Fruit fly (Drosophila melanogaster): Measurements from ENCODE around the gene Uch.

The Uch gene

DNA sequence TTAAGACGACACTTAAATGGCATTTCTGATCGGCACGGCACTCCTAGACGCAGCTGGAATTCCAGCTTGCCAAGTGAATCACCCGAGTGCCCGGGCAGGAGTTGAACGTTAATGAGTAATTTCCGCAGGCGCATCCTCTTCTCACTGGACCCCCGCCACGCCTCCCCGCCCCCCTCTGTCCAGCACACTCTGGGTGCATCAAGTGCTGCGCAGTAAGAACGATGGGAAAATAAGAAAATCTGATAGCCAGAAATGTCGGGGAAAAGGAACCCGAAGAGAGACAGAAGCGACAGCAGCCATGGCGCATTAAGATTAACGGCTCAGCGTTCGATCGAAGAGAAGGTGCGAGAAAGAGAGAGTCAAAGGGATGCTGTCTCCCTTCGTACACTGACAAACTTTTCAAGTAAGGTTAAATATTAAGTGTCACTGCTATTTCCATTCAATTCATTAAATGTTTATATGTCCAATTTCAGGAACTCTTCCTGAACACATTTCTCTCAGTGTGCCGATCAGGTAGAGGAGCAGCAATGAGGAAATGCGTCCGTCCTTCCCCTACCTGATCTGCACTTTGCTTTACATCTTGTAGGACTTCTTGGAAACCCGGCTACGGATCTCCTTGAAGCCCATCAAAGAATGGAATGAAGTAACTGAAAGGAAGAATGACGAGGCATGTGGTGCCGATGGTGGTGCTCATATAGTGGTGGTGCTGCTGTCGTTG lies 49.3 kb downstream of the Uch start (continued):
- peak; percentile 62 for TF ChIP-seq Atf-2 (GFP tag; optimal IDR thresholded peaks at IDR 0.05)
- peak; percentile 69 for TF ChIP-seq Chrac-16 (GFP tag; optimal IDR thresholded peaks at IDR 0.05)
- TF ChIP-seq CG14050 (GFP tag; IDR thresholded peaks at IDR 0.05) = no peak
- peak; percentile 34 for TF ChIP-seq CG18599 (GFP tag; optimal IDR thresholded peaks at IDR 0.05)
- peak; percentile 52; the same call in 1 of the 3 replicates for TF ChIP-seq H15 (GFP tag; IDR thresholded peaks at IDR 0.05)
- no peak for TF ChIP-seq Bteb2 (GFP tag; optimal IDR thresholded peaks at IDR 0.05)
- no peak for TF ChIP-seq ems (GFP tag; optimal IDR thresholded peaks at IDR 0.05)
- TF ChIP-seq Dfd (GFP tag; optimal IDR thresholded peaks at IDR 0.05) = no peak
- peak; percentile 53 for TF ChIP-seq Sry-β (GFP tag; optimal IDR thresholded peaks at IDR 0.05)
- TF ChIP-seq lov (optimal IDR thresholded peaks at IDR 0.05) = no peak
- peak; percentile 83; the same call in 2 of the 3 replicates for TF ChIP-seq lov (GFP tag; IDR thresholded peaks at IDR 0.05)
- TF ChIP-seq Dip2 (GFP tag; IDR thresholded peaks at IDR 0.05) = no peak
- TF ChIP-seq Mes4 (GFP tag; optimal IDR thresholded peaks at IDR 0.05) = peak; percentile 56
- peak; percentile 42 for TF ChIP-seq CG33213 (GFP tag; optimal IDR thresholded peaks at IDR 0.05)
- TF ChIP-seq pnt (GFP tag; optimal IDR thresholded peaks at IDR 0.05) = peak; percentile 65
- TF ChIP-seq zen (tag; optimal IDR thresholded peaks at IDR 0.05) = peak; percentile 96
- TF ChIP-seq dm (GFP tag; optimal IDR thresholded peaks at IDR 0.05) = peak; percentile 71
- TF ChIP-seq CG7786 (GFP tag; optimal IDR thresholded peaks at IDR 0.05) = peak; percentile 63
- peak; percentile 69 for TF ChIP-seq Usf (GFP tag; optimal IDR thresholded peaks at IDR 0.05)
- TF ChIP-seq sob (GFP tag; IDR thresholded peaks at IDR 0.05) = 0 out of 2 replicates have a peak, but pooled peaks have one; percentile 13
- TF ChIP-seq CG4424 (GFP tag; optimal IDR thresholded peaks at IDR 0.05) = peak; percentile 77
- peak; percentile 34 for TF ChIP-seq CG8089 (GFP tag; optimal IDR thresholded peaks at IDR 0.05)
- peak; percentile 39 for TF ChIP-seq Asciz (GFP tag; optimal IDR thresholded peaks at IDR 0.05)
- TF ChIP-seq CG7357 (GFP tag; IDR thresholded peaks at IDR 0.05) = peak; percentile 7; the same call in 1 of the 3 replicates
- peak; percentile 47 for TF ChIP-seq CG18476 (GFP tag; optimal IDR thresholded peaks at IDR 0.05)
- TF ChIP-seq CG7271 (tag; optimal IDR thresholded peaks at IDR 0.05) = peak; percentile 65
- peak; percentile 61 for TF ChIP-seq CG1602 (GFP tag; optimal IDR thresholded peaks at IDR 0.05)
- TF ChIP-seq Antp (GFP tag; optimal IDR thresholded peaks at IDR 0.05) = peak; percentile 76
- peak; percentile 39 for TF ChIP-seq Camta (GFP tag; optimal IDR thresholded peaks at IDR 0.05)
- peak; percentile 36; the same call in 1 of the 2 replicates for TF ChIP-seq HLH3B (GFP tag; IDR thresholded peaks at IDR 0.05)
- peak; percentile 56 for TF ChIP-seq Hsf (GFP tag; optimal IDR thresholded peaks at IDR 0.05)
- peak; percentile 100 for TF ChIP-seq zf30C (GFP tag; optimal IDR thresholded peaks at IDR 0.05)
- TF ChIP-seq hbn (GFP tag; IDR thresholded peaks at IDR 0.05; ENCODE audit: partially characterized antibody) = no peak
- TF ChIP-seq CG10654 (GFP tag; optimal IDR thresholded peaks at IDR 0.05) = peak; percentile 44
- TF ChIP-seq salm (tag; optimal IDR thresholded peaks at IDR 0.05) = peak; percentile 48
- TF ChIP-seq CG16815 (GFP tag; optimal IDR thresholded peaks at IDR 0.05) = peak; percentile 77
- TF ChIP-seq gcm (GFP tag; optimal IDR thresholded peaks at IDR 0.05) = peak; percentile 69
- no peak for TF ChIP-seq knrl (GFP tag; IDR thresholded peaks at IDR 0.05; ENCODE audit: partially characterized antibody)
- TF ChIP-seq sim (GFP tag; IDR thresholded peaks at IDR 0.05) = peak; percentile 59; the same call in 1 of the 2 replicates
- no peak for TF ChIP-seq Lim3 (GFP tag; IDR thresholded peaks at IDR 0.05)
- 0 out of 3 replicates have a peak, but pooled peaks have one; percentile 13 for TF ChIP-seq ci (GFP tag; IDR thresholded peaks at IDR 0.05)
- TF ChIP-seq zfh2 (GFP tag; optimal IDR thresholded peaks at IDR 0.05) = no peak
- no peak for TF ChIP-seq CG43689 (GFP tag; IDR thresholded peaks at IDR 0.05)
- peak in 1 of 2 experiments; percentile 7 for TF ChIP-seq Eip74EF (GFP tag; optimal IDR thresholded peaks at IDR 0.05)
- TF ChIP-seq CG30431 (GFP tag; optimal IDR thresholded peaks at IDR 0.05) = peak; percentile 66
- peak; percentile 77 for TF ChIP-seq Optix (GFP tag; IDR thresholded peaks at IDR 0.05)
- peak; percentile 77 to 81 for TF ChIP-seq bsh (GFP tag; optimal IDR thresholded peaks at IDR 0.05)
- TF ChIP-seq ssp (GFP tag; IDR thresholded peaks at IDR 0.05) = 0 out of 2 replicates have a peak, but pooled peaks have one; percentile 15
- TF ChIP-seq Dref (GFP tag; IDR thresholded peaks at IDR 0.05) = no peak
- TF ChIP-seq ab (GFP tag; optimal IDR thresholded peaks at IDR 0.05) = peak; percentile 38
